Worm (Caenorhabditis elegans): ENCODE data around the gene aka-1.
"Not testable (repeated sequence)": the region's sequence is repeated elsewhere in the genome, so short reads cannot be mapped to it uniquely, and the experiment has no call there.

- not testable (repeated sequence) for TF ChIP-seq him-1, W03F9.2 (tag; optimal IDR thresholded peaks at IDR 0.05)
These were observed 43.4 kb downstream of the aka-1 start, which contains the start of gene K02A2.1 for ce11 chrII:7434958-7435357.

All from whole organism, L4/young adult.